Fruit fly (Drosophila melanogaster): Measurements from ENCODE around the gene CG34165.

The CG34165 gene

dm6 chr2L:14674606-14675100 lies 38.9 kb upstream of the CG34165 start (continued):
- TF ChIP-seq CG13424 (tag; optimal IDR thresholded peaks at IDR 0.05) (peak; percentile 85), CG17385 (GFP tag; optimal IDR thresholded peaks at IDR 0.05) (peak; percentile 56), nerfin-1 (tag; optimal IDR thresholded peaks at IDR 0.05) (peak; percentile 88), sens-2 (GFP tag; IDR thresholded peaks at IDR 0.05) (no peak), CG10147 (GFP tag; optimal IDR thresholded peaks at IDR 0.05) (peak; percentile 59), CG15696 (tag; optimal IDR thresholded peaks at IDR 0.05) (peak; percentile 72), Xrp1 (GFP tag; IDR thresholded peaks at IDR 0.05) (peak; percentile 89), Dad (GFP tag; optimal IDR thresholded peaks at IDR 0.05) (no peak), CG18599 (GFP tag; optimal IDR thresholded peaks at IDR 0.05) (peak; percentile 30), Bdp1 (GFP tag; optimal IDR thresholded peaks at IDR 0.05) (no peak), jing (GFP tag; optimal IDR thresholded peaks at IDR 0.05) (no peak), E2f2 (GFP tag; IDR thresholded peaks at IDR 0.05) (peak; percentile 24; the same call in 1 of the 2 replicates), zf30C (GFP tag; optimal IDR thresholded peaks at IDR 0.05) (peak; percentile 36), pzg (GFP tag; optimal IDR thresholded peaks at IDR 0.05) (no peak), gcm2 (GFP tag; optimal IDR thresholded peaks at IDR 0.05) (no peak), pita (GFP tag; optimal IDR thresholded peaks at IDR 0.05) (no peak), Hr78 (GFP tag; optimal IDR thresholded peaks at IDR 0.05) (peak in 1 of 2 experiments; percentile 85), schlank (tag; optimal IDR thresholded peaks at IDR 0.05) (no peak), CG4424 (GFP tag; optimal IDR thresholded peaks at IDR 0.05) (peak; percentile 74), Usf (GFP tag; optimal IDR thresholded peaks at IDR 0.05) (no peak), Myb (GFP tag; optimal IDR thresholded peaks at IDR 0.05) (no peak), CG6683 (GFP tag; optimal IDR thresholded peaks at IDR 0.05) (peak; percentile 58), CG7745 (tag; optimal IDR thresholded peaks at IDR 0.05) (peak; percentile 48), hb (GFP tag; IDR thresholded peaks at IDR 0.05; ENCODE audit: partially characterized antibody) (no peak), CG5245 (GFP tag; optimal IDR thresholded peaks at IDR 0.05) (peak; percentile 30), dm (GFP tag; optimal IDR thresholded peaks at IDR 0.05) (no peak), Hmr (GFP tag; optimal IDR thresholded peaks at IDR 0.05) (peak; percentile 25), Hsf (GFP tag; optimal IDR thresholded peaks at IDR 0.05) (peak; percentile 5), CG16813 (GFP tag; IDR thresholded peaks at IDR 0.05; ENCODE audit: partially characterized antibody) (no peak), Chrac-16 (GFP tag; optimal IDR thresholded peaks at IDR 0.05) (peak; percentile 50), CG30403 (GFP tag; optimal IDR thresholded peaks at IDR 0.05) (peak; percentile 64), disco-r (GFP tag; optimal IDR thresholded peaks at IDR 0.05) (no peak), Rfx (GFP tag; IDR thresholded peaks at IDR 0.05) (no peak), hth (optimal IDR thresholded peaks at IDR 0.05) (no peak), Hr3 (GFP tag; optimal IDR thresholded peaks at IDR 0.05) (peak; percentile 73), ab (GFP tag; optimal IDR thresholded peaks at IDR 0.05) (no peak), CG6813 (GFP tag; optimal IDR thresholded peaks at IDR 0.05) (peak; percentile 59), pan (optimal IDR thresholded peaks at IDR 0.05) (no peak), pan (GFP tag; optimal IDR thresholded peaks at IDR 0.05 in 1 of 2, IDR thresholded peaks at IDR 0.05 in 1 of 2) (peak in 1 of 2 experiments; percentile 52), Ptx1 (GFP tag; IDR thresholded peaks at IDR 0.05) (peak; percentile 75), crp (GFP tag; optimal IDR thresholded peaks at IDR 0.05) (no peak), ap (GFP tag; IDR thresholded peaks at IDR 0.05) (no peak), ewg (GFP tag; optimal IDR thresholded peaks at IDR 0.05) (peak; percentile 55), CG9609 (GFP tag; optimal IDR thresholded peaks at IDR 0.05) (no peak), jigr1 (GFP tag; IDR thresholded peaks at IDR 0.05) (no peak), onecut (GFP tag; IDR thresholded peaks at IDR 0.05) (0 out of 2 replicates have a peak, but pooled peaks have one; percentile 39), CG4404 (GFP tag; IDR thresholded peaks at IDR 0.05) (no peak), CG16815 (GFP tag; optimal IDR thresholded peaks at IDR 0.05) (peak; percentile 80), caup (GFP tag; optimal IDR thresholded peaks at IDR 0.05; ENCODE audit: severe bottlenecking) (no peak), CG15011 (GFP tag; optimal IDR thresholded peaks at IDR 0.05) (peak; percentile 53)

Measured in whole organism, embryonic.